Worm (Caenorhabditis elegans): ENCODE results near the gene K07E3.1.

The K07E3.1 gene

ce11 chrX:8077748-8078147 is 32.5 kb upstream of the K07E3.1 start, which contains the start of gene C46F2.1:
Gene C46F2.1 (plus strand): TSS chrX:8078048.
- no peak for TF ChIP-seq dmd-4 (tag; optimal IDR thresholded peaks at IDR 0.05)
- TF ChIP-seq egl-27 (tag; optimal IDR thresholded peaks at IDR 0.05), result no peak
- no peak for TF ChIP-seq fos-1 (tag; optimal IDR thresholded peaks at IDR 0.05)
- TF ChIP-seq R02D3.7 (tag; optimal IDR thresholded peaks at IDR 0.05), result no peak
- TF ChIP-seq nhr-23 (tag; optimal IDR thresholded peaks at IDR 0.05), result no peak
- TF ChIP-seq gmeb-1 (tag; optimal IDR thresholded peaks at IDR 0.05), result no peak
- TF ChIP-seq peb-1 (tag; optimal IDR thresholded peaks at IDR 0.05), result no peak
- TF ChIP-seq mdl-1 (tag; optimal IDR thresholded peaks at IDR 0.05), result no peak
- TF ChIP-seq alr-1 (tag; optimal IDR thresholded peaks at IDR 0.05), result no peak
- TF ChIP-seq sma-3 (GFP tag; optimal IDR thresholded peaks at IDR 0.05), result no peak
- no peak for TF ChIP-seq C34F6.9 (tag; optimal IDR thresholded peaks at IDR 0.05)
- TF ChIP-seq lsy-2 (tag; optimal IDR thresholded peaks at IDR 0.05), result no peak
- TF ChIP-seq mbf-1 (tag; optimal IDR thresholded peaks at IDR 0.05), result no peak
- TF ChIP-seq nhr-21 (tag; optimal IDR thresholded peaks at IDR 0.05), result no peak
- no peak for TF ChIP-seq nhr-237 (tag; optimal IDR thresholded peaks at IDR 0.05)
- no peak for TF ChIP-seq nhr-129 (tag; optimal IDR thresholded peaks at IDR 0.05)

- no peak for TF ChIP-seq nhr-23 (tag; optimal IDR thresholded peaks at IDR 0.05)
- TF ChIP-seq fos-1 (tag; optimal IDR thresholded peaks at IDR 0.05), result peak; percentile 11
Measured at ce11 chrX:8078374-8078773, 31.9 kb upstream of the K07E3.1 start.

DNA sequence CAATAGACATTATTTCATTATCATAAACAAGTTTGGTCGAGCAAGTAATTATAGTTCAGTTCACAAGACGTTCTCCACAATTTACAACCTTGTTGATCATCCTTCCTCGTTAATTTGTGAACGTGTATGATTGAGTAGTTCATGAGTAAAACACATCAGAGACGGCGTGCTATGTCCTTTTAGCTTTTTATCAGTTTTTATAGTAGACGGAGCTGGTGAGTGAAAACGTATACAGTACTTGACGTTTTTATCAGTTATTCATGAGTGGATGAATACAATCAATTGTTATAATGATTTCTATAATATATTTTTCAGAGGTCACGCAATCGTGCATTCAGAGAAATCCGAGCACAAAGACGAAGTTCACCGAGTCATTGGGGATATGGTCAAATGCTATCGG is 31.3 kb upstream of the K07E3.1 start:
- TF ChIP-seq snpc-4 (tag; optimal IDR thresholded peaks at IDR 0.05) (no peak), lin-39 (tag; optimal IDR thresholded peaks at IDR 0.05) (no peak), aly-2 (tag; optimal IDR thresholded peaks at IDR 0.05) (no peak), nhr-21 (tag; optimal IDR thresholded peaks at IDR 0.05) (no peak), crh-2 (tag; optimal IDR thresholded peaks at IDR 0.05) (peak; percentile 6), fos-1 (tag; optimal IDR thresholded peaks at IDR 0.05) (peak; percentile 35)

DNA sequence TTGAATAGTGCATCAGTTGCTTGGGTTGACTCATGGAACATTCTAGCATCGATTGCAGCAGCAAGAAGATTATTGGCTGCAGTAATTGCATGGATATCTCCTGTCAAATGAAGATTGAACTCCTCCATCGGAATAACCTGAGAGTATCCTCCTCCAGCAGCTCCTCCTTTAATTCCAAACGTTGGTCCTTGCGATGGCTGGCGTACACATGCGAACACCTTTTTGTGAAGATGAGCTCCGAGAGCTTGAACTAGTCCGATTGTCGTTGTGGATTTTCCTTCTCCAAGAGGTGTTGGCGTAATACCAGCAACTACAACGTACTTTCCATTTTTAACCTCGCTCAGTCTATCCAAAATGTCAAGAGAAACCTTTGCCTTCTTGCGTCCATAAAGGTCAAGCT is 27.5 kb upstream of the K07E3.1 start:
- TF ChIP-seq alr-1 (tag; optimal IDR thresholded peaks at IDR 0.05) (no peak), nhr-25 (tag; optimal IDR thresholded peaks at IDR 0.05) (no peak), elt-1 (tag; optimal IDR thresholded peaks at IDR 0.05) (no peak), mbf-1 (tag; optimal IDR thresholded peaks at IDR 0.05) (no peak), nhr-10 (tag; optimal IDR thresholded peaks at IDR 0.05) (no peak), zag-1 (tag; optimal IDR thresholded peaks at IDR 0.05) (no peak), unc-39 (tag; optimal IDR thresholded peaks at IDR 0.05) (no peak), unc-62 (GFP tag; optimal IDR thresholded peaks at IDR 0.05) (no peak), ZK546.5 (tag; optimal IDR thresholded peaks at IDR 0.05) (no peak), sem-4 (tag; optimal IDR thresholded peaks at IDR 0.05) (no peak), lin-39 (tag; optimal IDR thresholded peaks at IDR 0.05) (no peak), crh-2 (tag; optimal IDR thresholded peaks at IDR 0.05) (no peak), ceh-82 (tag; optimal IDR thresholded peaks at IDR 0.05) (no peak), lsy-2 (tag; optimal IDR thresholded peaks at IDR 0.05) (no peak), mab-5 (tag; optimal IDR thresholded peaks at IDR 0.05) (no peak), ztf-1 (GFP tag; conservative IDR thresholded peaks at IDR 0.05) (no peak), nhr-129 (tag; optimal IDR thresholded peaks at IDR 0.05) (no peak), ztf-4 (tag; optimal IDR thresholded peaks at IDR 0.05) (no peak), nhr-77 (tag; optimal IDR thresholded peaks at IDR 0.05) (no peak), peb-1 (tag; optimal IDR thresholded peaks at IDR 0.05) (no peak)

DNA sequence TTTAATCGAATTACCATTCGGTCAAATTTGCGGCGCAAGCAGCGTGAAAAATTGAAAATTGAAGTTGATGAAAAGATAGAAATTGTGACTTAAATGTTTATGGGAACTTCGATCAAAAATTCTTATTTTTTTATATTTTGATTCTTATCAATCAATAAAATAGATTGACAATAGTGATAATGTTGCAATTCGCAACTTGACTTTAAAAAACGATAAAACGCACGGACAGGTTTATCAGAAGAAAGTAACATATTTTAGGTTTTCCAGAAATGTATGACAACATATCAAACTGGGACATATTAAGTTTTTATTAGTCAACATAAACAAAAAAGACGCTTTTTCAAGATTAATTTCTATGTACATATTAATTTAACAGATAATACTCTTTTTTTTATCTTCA is 26.9 kb upstream of the K07E3.1 start:
- TF ChIP-seq mdl-1 (tag; optimal IDR thresholded peaks at IDR 0.05) (no peak), skn-1 (tag; optimal IDR thresholded peaks at IDR 0.05) (no peak), lsy-2 (tag; optimal IDR thresholded peaks at IDR 0.05) (no peak), mbf-1 (tag; optimal IDR thresholded peaks at IDR 0.05) (no peak), unc-55 (GFP tag; optimal IDR thresholded peaks at IDR 0.05) (no peak), nhr-237 (tag; optimal IDR thresholded peaks at IDR 0.05) (no peak), ztf-1 (GFP tag; conservative IDR thresholded peaks at IDR 0.05) (no peak), R02D3.7 (tag; optimal IDR thresholded peaks at IDR 0.05) (no peak), ceh-82 (tag; optimal IDR thresholded peaks at IDR 0.05) (no peak), lin-13 (GFP tag; optimal IDR thresholded peaks at IDR 0.05) (no peak), fos-1 (tag; optimal IDR thresholded peaks at IDR 0.05) (no peak), ztf-4 (tag; optimal IDR thresholded peaks at IDR 0.05) (no peak)

Data from whole organism, L2 larva.